Worm (Caenorhabditis elegans) whole organism, L4 larva: Measurements from ENCODE around the gene Y56A3A.22.

Experiments used
- F26F4.8 ChIP-seq: fragments of 200-800 bp; sonication (Bioruptor generic); conservative IDR thresholded peaks from 2 replicates; pipeline ENCODE4 v1.3.6; 2022; ENCODE audit warnings: missing genetic modification characterization, missing compliant biosample characterization
- F37D6.2 ChIP-seq: sonication (generic microtip); optimal IDR thresholded peaks from 2 replicates; lab custom pipeline; 2016; ENCODE audit warnings: mild to moderate bottlenecking, missing genetic modification characterization, missing compliant biosample characterization
- T20F7.1 ChIP-seq: fragments of 200-800 bp; sonication (Bioruptor generic); optimal IDR thresholded peaks from 2 replicates; lab custom pipeline; 2018; ENCODE audit warnings: mild to moderate bottlenecking, missing genetic modification characterization, missing compliant biosample characterization
- Y105C5A.15 ChIP-seq: fragments of 200-800 bp; sonication (Bioruptor generic); IDR thresholded peaks from 2 replicates; pipeline ENCODE4 v1.3.6; 2022; ENCODE audit warnings: missing genetic modification characterization, missing compliant biosample characterization
- Y48G9A.11 ChIP-seq: fragments of 200-800 bp; sonication (Bioruptor generic); IDR thresholded peaks from 2 replicates; pipeline ENCODE4 v1.3.6; 2022; ENCODE audit warnings: missing genetic modification reagents, missing genetic modification characterization, missing compliant biosample characterization
- ZK337.2 ChIP-seq: fragments of 200-800 bp; sonication (Bioruptor generic); IDR thresholded peaks from 2 replicates; pipeline ENCODE4 v1.3.6; 2022; ENCODE audit warnings: missing genetic modification reagents, missing genetic modification characterization, missing compliant biosample characterization
- aha-1 ChIP-seq: fragments of 150-350 bp; peaks from one replicate; lab custom pipeline; 2014; ENCODE audit warnings: missing biosample characterization, missing genetic modification characterization
- ama-1 ChIP-seq: fragments of 150-350 bp; optimal IDR thresholded peaks from 2 replicates; lab custom pipeline; 2014; ENCODE audit warnings: inconsistent platforms, mixed read lengths
- ceh-32 ChIP-seq: sonication (generic microtip); optimal IDR thresholded peaks from 2 replicates; lab custom pipeline; 2016; ENCODE audit warnings: mild to moderate bottlenecking, missing genetic modification characterization, missing compliant biosample characterization; ENCODE audit not compliant: poor library complexity
- ceh-82 ChIP-seq: sonication (generic microtip); optimal IDR thresholded peaks from 2 replicates; lab custom pipeline; 2017; ENCODE audit warnings: missing biosample characterization, missing genetic modification characterization
- ctbp-1 ChIP-seq: fragments of 200-800 bp; sonication (Bioruptor generic); IDR thresholded peaks from 2 replicates; pipeline ENCODE4 v1.3.6; 2022; ENCODE audit warnings: missing genetic modification reagents, missing genetic modification characterization, missing compliant biosample characterization
- daf-19 ChIP-seq: fragments of 200-800 bp; sonication (Bioruptor generic); conservative IDR thresholded peaks from 2 replicates; pipeline ENCODE4 v1.3.6; 2022; ENCODE audit warnings: missing genetic modification characterization, missing compliant biosample characterization
- daf-8 ChIP-seq: fragments of 200-800 bp; sonication (Bioruptor generic); IDR thresholded peaks from 2 replicates; pipeline ENCODE4 v1.3.6; 2022; ENCODE audit warnings: missing genetic modification characterization, missing compliant biosample characterization
- dmd-9 ChIP-seq: fragments of 200-800 bp; sonication (Bioruptor generic); IDR thresholded peaks from 2 replicates; pipeline ENCODE4 v1.3.6; 2022; ENCODE audit warnings: missing genetic modification reagents, missing genetic modification characterization, missing compliant biosample characterization
- dpl-1 ChIP-seq: fragments of 150-350 bp; optimal IDR thresholded peaks from 2 replicates; lab custom pipeline; 2014; ENCODE audit warnings: missing biosample characterization, missing genetic modification reagents, missing genetic modification characterization
- egl-43 ChIP-seq: fragments of 200-800 bp; sonication (Bioruptor generic); IDR thresholded peaks from 2 replicates; pipeline ENCODE4 v1.3.6; 2022; ENCODE audit warnings: missing genetic modification reagents, missing genetic modification characterization, missing compliant biosample characterization
- hif-1 ChIP-seq, 2 experiments: sonication (generic microtip); optimal IDR thresholded peaks; 2 replicates each; lab custom pipeline; 2016 to 2017; ENCODE audit warnings: missing compliant biosample characterization in 2 of 2, missing genetic modification characterization in 2 of 2, missing genetic modification reagents in 2 of 2, missing genotype in 2 of 2, mild to moderate bottlenecking in 1 of 2
- hmg-1.1 ChIP-seq: fragments of 200-800 bp; sonication (Bioruptor generic); IDR thresholded peaks from 2 replicates; pipeline ENCODE4 v1.3.6; 2022; ENCODE audit warnings: missing genetic modification reagents, missing genetic modification characterization, missing compliant biosample characterization
- lim-7 ChIP-seq: fragments of 200-800 bp; sonication (Bioruptor generic); IDR thresholded peaks from 2 replicates; pipeline ENCODE4 v1.3.6; 2022; ENCODE audit warnings: missing genetic modification characterization, missing compliant biosample characterization
- lin-13 ChIP-seq: fragments of 150-350 bp; optimal IDR thresholded peaks from 2 replicates; lab custom pipeline; 2014; ENCODE audit warnings: missing biosample characterization, missing genetic modification reagents, missing genetic modification characterization
- lsy-2 ChIP-seq, 2 experiments: fragments of 150-350 bp in 1 of 2; sonication (generic microtip) in 1 of 2; optimal IDR thresholded peaks; 2 replicates each; lab custom pipeline; 2014 to 2017; ENCODE audit warnings: missing biosample characterization in 2 of 2, missing genetic modification characterization in 2 of 2
- mdl-1 ChIP-seq, 2 experiments: fragments of 150-350 bp in 1 of 2; sonication (generic microtip) in 1 of 2; optimal IDR thresholded peaks; 2 replicates each; lab custom pipeline; 2014 to 2017; ENCODE audit warnings: missing biosample characterization in 2 of 2, missing genetic modification characterization in 2 of 2
- mdt-29 ChIP-seq: fragments of 200-800 bp; sonication (Bioruptor generic); IDR thresholded peaks from 2 replicates; pipeline ENCODE4 v1.3.6; 2022; ENCODE audit warnings: missing genetic modification reagents, missing genetic modification characterization, missing compliant biosample characterization
- mep-1 ChIP-seq: fragments of 150-350 bp; sonication (generic microtip); optimal IDR thresholded peaks from 3 replicates; lab custom pipeline; 2014; ENCODE audit warnings: missing biosample characterization, missing genetic modification characterization
- mxl-3 ChIP-seq: fragments of 200-800 bp; sonication (Bioruptor generic); optimal IDR thresholded peaks from 2 replicates; lab custom pipeline; 2018; ENCODE audit warnings: mild to moderate bottlenecking, missing genetic modification characterization, missing compliant biosample characterization
- nhr-102 ChIP-seq: sonication (generic microtip); optimal IDR thresholded peaks from 2 replicates; lab custom pipeline; 2016; ENCODE audit warnings: mild to moderate bottlenecking, missing genetic modification characterization, moderate library complexity, missing compliant biosample characterization
- nhr-25 ChIP-seq: sonication (generic microtip); optimal IDR thresholded peaks from 2 replicates; lab custom pipeline; 2017; ENCODE audit warnings: missing genetic modification characterization, mild to moderate bottlenecking, missing compliant biosample characterization, antibody characterized with exemption, moderate library complexity, borderline replicate concordance; ENCODE audit not compliant: insufficient read depth
- nhr-42 ChIP-seq: fragments of 200-800 bp; sonication (Bioruptor generic); IDR thresholded peaks from 2 replicates; pipeline ENCODE4 v1.3.6; 2022; ENCODE audit warnings: missing genetic modification characterization, missing compliant biosample characterization
- pha-4 ChIP-seq, 2 experiments: fragments of 150-350 bp in 1 of 2; fragments of 200-800 bp in 1 of 2; sonication (Bioruptor generic) in 1 of 2; IDR thresholded peaks in 1 of 2; optimal IDR thresholded peaks in 1 of 2; 2 replicates each; pipeline versions ENCODE4 v1.3.6 to Lab custom; 2014 to 2022; ENCODE audit warnings: missing genetic modification characterization in 2 of 2, missing genetic modification reagents in 2 of 2, missing biosample characterization in 1 of 2, missing compliant biosample characterization in 1 of 2
- php-3 ChIP-seq: fragments of 200-800 bp; sonication (Bioruptor generic); IDR thresholded peaks from 2 replicates; pipeline ENCODE4 v1.3.6; 2022; ENCODE audit warnings: missing genetic modification reagents, missing genetic modification characterization, missing compliant biosample characterization
- rbr-2 ChIP-seq: sonication (generic microtip); optimal IDR thresholded peaks from 2 replicates; lab custom pipeline; 2016; ENCODE audit warnings: missing genotype, missing genetic modification characterization, missing compliant biosample characterization
- set-16 ChIP-seq: fragments of 200-800 bp; sonication (Bioruptor generic); IDR thresholded peaks from 2 replicates; pipeline ENCODE4 v1.3.6; 2022; ENCODE audit warnings: missing genetic modification reagents, missing genetic modification characterization, missing compliant biosample characterization
- snpc-4 ChIP-seq: fragments of 150-350 bp; optimal IDR thresholded peaks from 2 replicates; lab custom pipeline; 2014; ENCODE audit warnings: missing biosample characterization, missing genetic modification characterization
- unc-130 ChIP-seq: sonication (generic microtip); optimal IDR thresholded peaks from 2 replicates; lab custom pipeline; 2016; ENCODE audit warnings: missing genetic modification reagents, missing genetic modification characterization, missing compliant biosample characterization
- unc-62 ChIP-seq, 3 experiments: fragments of 150-350 bp in 1 of 3; sonication (generic microtip); optimal IDR thresholded peaks in 2 of 3; peaks in 1 of 3; 1 replicate in 1 of 3; 2 replicates in 2 of 3; lab custom pipeline; 2014 to 2017; ENCODE audit warnings: missing biosample characterization in 3 of 3, missing genetic modification characterization in 3 of 3, missing genetic modification reagents in 3 of 3, missing genotype in 1 of 3
- vab-7 ChIP-seq: fragments of 200-800 bp; sonication (Bioruptor generic); IDR thresholded peaks from 2 replicates; pipeline ENCODE4 v1.3.6; 2022; ENCODE audit warnings: missing genetic modification reagents, missing genetic modification characterization, missing compliant biosample characterization
- zfp-2 ChIP-seq: sonication (generic microtip); optimal IDR thresholded peaks from 2 replicates; lab custom pipeline; 2016; ENCODE audit warnings: mild to moderate bottlenecking, missing genetic modification characterization, missing compliant biosample characterization
- ztf-11 ChIP-seq: fragments of 150-350 bp; optimal IDR thresholded peaks from 2 replicates; lab custom pipeline; 2014; ENCODE audit warnings: missing biosample characterization, missing genetic modification characterization

Gene Y56A3A.22

ce11 chrIII:11935032-11935947 is 13.8 kb downstream of the Y56A3A.22 start (continued):
- peak; percentile 68 for TF ChIP-seq mxl-3 (GFP tag; lab: Kevin White, UChicago)

ce11 chrIII:11935948-11936280 is 14.4 kb downstream of the Y56A3A.22 start:
- TF ChIP-seq mep-1 (tag; lab: Kevin White, UChicago) (no peak), hif-1 (tag; optimal IDR thresholded peaks at IDR 0.05; lab: Kevin White, UChicago) (peak in 1 of 2 experiments; percentile 14), ZK337.2 (GFP tag; lab: Robert Waterston, UW) (no peak), mdl-1 (tag; optimal IDR thresholded peaks at IDR 0.05; lab: Kevin White, UChicago) (no peak), php-3 (GFP tag; lab: Robert Waterston, UW) (no peak), F37D6.2 (peak; percentile 6), egl-43 (no peak), vab-7 (GFP tag; lab: Robert Waterston, UW) (0 out of 2 replicates have a peak, but pooled peaks have one; percentile 33), F26F4.8 (no peak), lin-13 (GFP tag; lab: Kevin White, UChicago) (no peak), nhr-102 (tag; lab: Kevin White, UChicago) (no peak), lsy-2 (tag; optimal IDR thresholded peaks at IDR 0.05; lab: Kevin White, UChicago) (peak in 1 of 2 experiments; percentile 42), dmd-9 (GFP tag; lab: Robert Waterston, UW) (no peak), daf-8 (GFP tag; lab: Robert Waterston, UW) (no peak), snpc-4 (tag; lab: Kevin White, UChicago) (no peak), zfp-2 (tag; lab: Kevin White, UChicago) (peak; percentile 17), nhr-42 (GFP tag; lab: Robert Waterston, UW) (no peak), ztf-11 (no peak), hmg-1.1 (GFP tag; lab: Robert Waterston, UW) (peak; percentile 41; the same call in 1 of the 2 replicates), rbr-2 (peak; percentile 47), dpl-1 (GFP tag; lab: Kevin White, UChicago) (peak; percentile 18), ctbp-1 (GFP tag; lab: Robert Waterston, UW) (0 out of 2 replicates have a peak, but pooled peaks have one; percentile 21), set-16 (peak; percentile 50), T20F7.1 (GFP tag; lab: Kevin White, UChicago) (no peak), lim-7 (no peak), mdt-29 (GFP tag; lab: Robert Waterston, UW) (0 out of 2 replicates have a peak, but pooled peaks have one; percentile 7), aha-1 (peak; percentile 96), ceh-82 (tag; lab: Kevin White, UChicago) (no peak), pha-4 (GFP tag; IDR thresholded peaks at IDR 0.05; lab: Robert Waterston, UW) (no peak), pha-4 (tag; optimal IDR thresholded peaks at IDR 0.05; lab: Kevin White, UChicago) (no peak), nhr-25 (tag; lab: Kevin White, UChicago) (no peak), ama-1 (lab: Kevin White, UChicago) (no peak), Y105C5A.15 (GFP tag; lab: Robert Waterston, UW) (no peak)

- no peak for TF ChIP-seq pha-4 (GFP tag; IDR thresholded peaks at IDR 0.05; lab: Robert Waterston, UW)
- no peak for TF ChIP-seq pha-4 (tag; optimal IDR thresholded peaks at IDR 0.05; lab: Kevin White, UChicago)
- no peak for TF ChIP-seq ceh-32 (tag; lab: Kevin White, UChicago)
- no peak for TF ChIP-seq unc-130 (GFP tag; lab: Kevin White, UChicago)
- no peak for TF ChIP-seq ama-1 (lab: Kevin White, UChicago)
- no peak for TF ChIP-seq daf-19 (GFP tag; lab: Robert Waterston, UW)
- peak; percentile 86 for TF ChIP-seq set-16
- no peak for TF ChIP-seq lim-7
- TF ChIP-seq unc-62 (GFP tag; optimal IDR thresholded peaks at IDR 0.05 in 1 of 2; lab: Kevin White, UChicago), result peak in 1 of 2 experiments; percentile 53
- no peak for TF ChIP-seq unc-62 (tag; optimal IDR thresholded peaks at IDR 0.05; lab: Kevin White, UChicago)
- no peak for TF ChIP-seq Y48G9A.11 (GFP tag; lab: Robert Waterston, UW)
- TF ChIP-seq, all 104 proteins: peak for 2
These were observed 15.3 kb downstream of the Y56A3A.22 start for ce11 chrIII:11936668-11937276.
